Fruit fly (Drosophila melanogaster): Measurements from ENCODE around the gene mbo.

- peak; percentile 85 for TF ChIP-seq bcd (GFP tag; optimal IDR thresholded peaks at IDR 0.05)
- TF ChIP-seq CG16779 (GFP tag; IDR thresholded peaks at IDR 0.05), result no peak
- peak; percentile 72 for TF ChIP-seq CG5180 (GFP tag; optimal IDR thresholded peaks at IDR 0.05)
- peak; percentile 72 for TF ChIP-seq Hsf (GFP tag; optimal IDR thresholded peaks at IDR 0.05)
- TF ChIP-seq sens (GFP tag), result peak; percentile 93
- TF ChIP-seq Ssrp (tag; optimal IDR thresholded peaks at IDR 0.05), result peak; percentile 87
- TF ChIP-seq CG3065 (GFP tag; optimal IDR thresholded peaks at IDR 0.05), result peak; percentile 58
- no peak for TF ChIP-seq CG2199 (GFP tag; IDR thresholded peaks at IDR 0.05)
- TF ChIP-seq Ada2b (GFP tag; IDR thresholded peaks at IDR 0.05), result peak; percentile 77
- TF ChIP-seq CG17802 (tag; optimal IDR thresholded peaks at IDR 0.05), result peak; percentile 13
- TF ChIP-seq CG2712 (tag; optimal IDR thresholded peaks at IDR 0.05), result peak; percentile 81
- peak; percentile 61 for TF ChIP-seq Myb (GFP tag; optimal IDR thresholded peaks at IDR 0.05)
- TF ChIP-seq CG14965 (GFP tag; optimal IDR thresholded peaks at IDR 0.05; ENCODE audit: borderline replicate concordance), result no peak
These were observed 25.2 kb downstream of the mbo start for dm6 chr3R:12653511-12654252.
